Worm (Caenorhabditis elegans) whole organism, young adult: ENCODE results near the gene lron-13.

Source experiments
- B0035.1 ChIP-seq: sonication (generic microtip); optimal IDR thresholded peaks from 2 replicates; lab custom pipeline; 2016; ENCODE audit warnings: missing genetic modification characterization, mild to moderate bottlenecking, missing compliant biosample characterization, missing genotype, missing genetic modification reagents
- B0261.1 ChIP-seq: sonication (generic microtip); optimal IDR thresholded peaks from 2 replicates; lab custom pipeline; 2016; ENCODE audit warnings: mild to moderate bottlenecking, missing genetic modification characterization, moderate library complexity, missing compliant biosample characterization
- B0336.3 ChIP-seq: fragments of 200-800 bp; sonication (Bioruptor generic); IDR thresholded peaks from 2 replicates; pipeline ENCODE4 v1.3.6; 2022; ENCODE audit warnings: missing genetic modification characterization, missing compliant biosample characterization
- C06A6.2 ChIP-seq: fragments of 200-800 bp; sonication (Bioruptor generic); conservative IDR thresholded peaks from 2 replicates; pipeline ENCODE4 v1.3.6; 2022; ENCODE audit warnings: missing genetic modification characterization, missing compliant biosample characterization
- C17E4.6 ChIP-seq: fragments of 200-800 bp; sonication (Bioruptor generic); IDR thresholded peaks from 2 replicates; pipeline ENCODE4 v1.3.6; 2022; ENCODE audit warnings: missing genetic modification reagents, missing genetic modification characterization, missing compliant biosample characterization
- F23B12.7 ChIP-seq: sonication (generic microtip); optimal IDR thresholded peaks from 2 replicates; lab custom pipeline; 2017; ENCODE audit warnings: missing genetic modification characterization, mild to moderate bottlenecking, missing compliant biosample characterization, antibody characterized with exemption, moderate library complexity; ENCODE audit not compliant: insufficient read depth
- K11D2.4 ChIP-seq: fragments of 200-800 bp; sonication (Bioruptor generic); IDR thresholded peaks from 2 replicates; pipeline ENCODE4 v1.3.6; 2022; ENCODE audit warnings: missing genetic modification reagents, missing genetic modification characterization, missing compliant biosample characterization
- T07F8.4 ChIP-seq: sonication (generic microtip); optimal IDR thresholded peaks from 2 replicates; lab custom pipeline; 2016; ENCODE audit warnings: mild to moderate bottlenecking, missing genetic modification characterization, moderate library complexity, missing compliant biosample characterization
- Y53G8AR.9 ChIP-seq: fragments of 200-800 bp; sonication (Bioruptor generic); conservative IDR thresholded peaks from 2 replicates; pipeline ENCODE4 v1.3.6; 2022; ENCODE audit warnings: missing genetic modification reagents, missing genetic modification characterization, missing compliant biosample characterization
- Y79H2A.3 ChIP-seq: fragments of 200-800 bp; sonication (Bioruptor generic); conservative IDR thresholded peaks from 2 replicates; pipeline ENCODE4 v1.3.6; 2022; ENCODE audit warnings: missing genetic modification reagents, missing genetic modification characterization, missing compliant biosample characterization
- athp-1 ChIP-seq: sonication (generic microtip); optimal IDR thresholded peaks from 2 replicates; lab custom pipeline; 2017; ENCODE audit warnings: mild to moderate bottlenecking, missing genetic modification characterization, missing compliant biosample characterization
- attf-5 ChIP-seq: fragments of 200-800 bp; sonication (Bioruptor generic); optimal IDR thresholded peaks from 2 replicates; lab custom pipeline; 2018; ENCODE audit warnings: mild to moderate bottlenecking, missing genetic modification characterization, missing compliant biosample characterization
- bed-1 ChIP-seq: fragments of 200-800 bp; sonication (Bioruptor generic); IDR thresholded peaks from 2 replicates; pipeline ENCODE4 v1.3.6; 2022; ENCODE audit warnings: missing genetic modification reagents, missing genetic modification characterization, missing compliant biosample characterization
- ceh-40 ChIP-seq: fragments of 200-800 bp; sonication (Bioruptor generic); IDR thresholded peaks from 2 replicates; pipeline ENCODE4 v1.3.6; 2022; ENCODE audit warnings: missing genetic modification characterization, missing compliant biosample characterization
- ceh-91 ChIP-seq: fragments of 200-800 bp; sonication (Bioruptor generic); IDR thresholded peaks from 2 replicates; pipeline ENCODE4 v1.3.6; 2022; ENCODE audit warnings: missing genetic modification reagents, missing genetic modification characterization, missing compliant biosample characterization
- efl-1 ChIP-seq: fragments of 150-350 bp; optimal IDR thresholded peaks from 2 replicates; lab custom pipeline; 2014; ENCODE audit warnings: missing biosample characterization, missing genetic modification reagents, missing genetic modification characterization
- egrh-3 ChIP-seq: fragments of 200-800 bp; sonication (Bioruptor generic); IDR thresholded peaks from 2 replicates; pipeline ENCODE4 v1.3.6; 2022; ENCODE audit warnings: missing genetic modification reagents, missing genetic modification characterization, missing compliant biosample characterization
- hlh-26 ChIP-seq: fragments of 200-800 bp; sonication (Bioruptor generic); conservative IDR thresholded peaks from 2 replicates; pipeline ENCODE4 v1.3.6; 2022; ENCODE audit warnings: missing genetic modification reagents, missing genetic modification characterization, missing compliant biosample characterization
- lin-54 ChIP-seq: fragments of 200-800 bp; sonication (Bioruptor generic); optimal IDR thresholded peaks from 2 replicates; lab custom pipeline; 2018; ENCODE audit warnings: mild to moderate bottlenecking, missing genetic modification characterization, missing compliant biosample characterization
- madf-10 ChIP-seq: sonication (generic microtip); optimal IDR thresholded peaks from 2 replicates; lab custom pipeline; 2016; ENCODE audit warnings: mild to moderate bottlenecking, missing genetic modification characterization, missing compliant biosample characterization
- madf-3 ChIP-seq: fragments of 200-800 bp; sonication (Bioruptor generic); IDR thresholded peaks from 2 replicates; pipeline ENCODE4 v1.3.6; 2022; ENCODE audit warnings: missing genetic modification reagents, missing genetic modification characterization, missing compliant biosample characterization
- mxl-1 ChIP-seq: sonication (generic microtip); optimal IDR thresholded peaks from 2 replicates; lab custom pipeline; 2016; ENCODE audit warnings: missing genetic modification characterization, missing compliant biosample characterization
- nfya-2 ChIP-seq: fragments of 200-800 bp; sonication (Bioruptor generic); IDR thresholded peaks from 2 replicates; pipeline ENCODE4 v1.3.6; 2022; ENCODE audit warnings: missing genetic modification reagents, missing genetic modification characterization, missing compliant biosample characterization
- nfyb-1 ChIP-seq: fragments of 200-800 bp; sonication (Bioruptor generic); IDR thresholded peaks from 2 replicates; pipeline ENCODE4 v1.3.6; 2022; ENCODE audit warnings: missing genetic modification reagents, missing genetic modification characterization, missing compliant biosample characterization
- nhr-80 ChIP-seq: sonication (generic microtip); optimal IDR thresholded peaks from 2 replicates; lab custom pipeline; 2016; ENCODE audit warnings: missing genetic modification characterization, missing compliant biosample characterization
- repo-1 ChIP-seq: sonication (generic microtip); optimal IDR thresholded peaks from 2 replicates; lab custom pipeline; 2017; ENCODE audit warnings: mild to moderate bottlenecking, missing genetic modification characterization, missing compliant biosample characterization
- somi-1 ChIP-seq: fragments of 200-800 bp; sonication (Bioruptor generic); optimal IDR thresholded peaks from 2 replicates; lab custom pipeline; 2018; ENCODE audit warnings: mild to moderate bottlenecking, missing genetic modification characterization, missing compliant biosample characterization
- tlf-1 ChIP-seq: fragments of 200-800 bp; sonication (Bioruptor generic); optimal IDR thresholded peaks from 2 replicates; lab custom pipeline; 2018; ENCODE audit warnings: mild to moderate bottlenecking, missing genetic modification characterization, missing compliant biosample characterization
- zfh-2 ChIP-seq: fragments of 200-800 bp; sonication (Bioruptor generic); conservative IDR thresholded peaks from 2 replicates; pipeline ENCODE4 v1.3.6; 2022; ENCODE audit warnings: missing genetic modification reagents, missing genetic modification characterization, missing compliant biosample characterization
- ztf-22 ChIP-seq: fragments of 200-800 bp; sonication (Bioruptor generic); optimal IDR thresholded peaks from 2 replicates; lab custom pipeline; 2018; ENCODE audit warnings: mild to moderate bottlenecking, missing genetic modification characterization, moderate library complexity, missing compliant biosample characterization
- ztf-3 ChIP-seq: fragments of 200-800 bp; sonication (Bioruptor generic); optimal IDR thresholded peaks from 2 replicates; lab custom pipeline; 2018; ENCODE audit warnings: mild to moderate bottlenecking, missing genetic modification characterization, missing compliant biosample characterization

Gene lron-13

ce11 chrIII:13510753-13511152 is 16.5 kb upstream of the lron-13 start:
- 0 out of 2 replicates have a peak, but pooled peaks have one; percentile 1 for TF ChIP-seq nfya-2 (GFP tag; lab: Robert Waterston, UW)
- no peak for TF ChIP-seq ceh-40
- 0 out of 2 replicates have a peak, but pooled peaks have one; percentile 32 for TF ChIP-seq nfyb-1 (GFP tag; lab: Robert Waterston, UW)

- TF ChIP-seq C17E4.6 (GFP tag; lab: Robert Waterston, UW) (no peak), K11D2.4 (no peak), B0336.3 (GFP tag; lab: Robert Waterston, UW) (peak; percentile 42; the same call in 1 of the 2 replicates), Y79H2A.3 (GFP tag; lab: Robert Waterston, UW) (0 out of 2 replicates have a peak, but pooled peaks have one; percentile 45), nfyb-1 (GFP tag; lab: Robert Waterston, UW) (0 out of 2 replicates have a peak, but pooled peaks have one; percentile 18), lin-54 (no peak)
Measured at ce11 chrIII:13514470-13514869, 12.8 kb upstream of the lron-13 start, which contains the start of gene mlh-1. Gene mlh-1 (minus strand): TSS chrIII:13514570.

ce11 chrIII:13518437-13518836 is 8.8 kb upstream of the lron-13 start:
- TF ChIP-seq bed-1 (0 out of 2 replicates have a peak, but pooled peaks have one; percentile 51), egrh-3 (GFP tag; lab: Robert Waterston, UW) (peak; percentile 41; the same call in 1 of the 2 replicates), zfh-2 (GFP tag; lab: Robert Waterston, UW) (peak; percentile 56), ztf-3 (GFP tag; lab: Kevin White, UChicago) (no peak)

ce11 chrIII:13524021-13524420 is 3.2 kb upstream of the lron-13 start, which contains the start of gene pod-1:
Gene pod-1 (minus strand): TSS chrIII:13524121.
- no peak for TF ChIP-seq B0035.1 (tag; lab: Kevin White, UChicago)

ce11 chrIII:13525118-13525839 is 2.0 kb upstream of the lron-13 start:
- TF ChIP-seq ceh-91 (GFP tag; lab: Robert Waterston, UW) (no peak), mxl-1 (no peak), athp-1 (no peak), Y53G8AR.9 (GFP tag; lab: Robert Waterston, UW) (no peak), efl-1 (GFP tag; lab: Kevin White, UChicago) (no peak), B0261.1 (tag; lab: Kevin White, UChicago) (no peak), F23B12.7 (no peak), tlf-1 (no peak), hlh-26 (GFP tag; lab: Robert Waterston, UW) (no peak), attf-5 (GFP tag; lab: Kevin White, UChicago) (no peak), madf-10 (tag; lab: Kevin White, UChicago) (no peak), T07F8.4 (no peak), somi-1 (GFP tag; lab: Kevin White, UChicago) (no peak), madf-3 (GFP tag; lab: Robert Waterston, UW) (no peak), repo-1 (tag; lab: Kevin White, UChicago) (no peak), ztf-22 (GFP tag; lab: Kevin White, UChicago) (no peak)

ce11 chrIII:13526191-13526590 is 1.0 kb upstream of the lron-13 start:
- no peak for TF ChIP-seq C06A6.2
- peak; percentile 36 for TF ChIP-seq nhr-80 (tag; lab: Kevin White, UChicago)
